Fruit fly (Drosophila melanogaster) whole organism: Measurements from ENCODE around the gene Ca-beta.

Experiments used
- CG8478 ChIP-seq: fragments of >200 bp; optimal IDR thresholded peaks from 2 replicates; lab custom pipeline; 2018; ENCODE audit warnings: inconsistent platforms
- Dll ChIP-seq: fragments of >200 bp; optimal IDR thresholded peaks from 2 replicates; lab custom pipeline; 2017
- EcR ChIP-seq, 2 experiments: fragments of >200 bp; optimal IDR thresholded peaks; 2 replicates each; lab custom pipeline; 2017; ENCODE audit warnings: missing biosample characterization in 2 of 2, missing genetic modification characterization in 2 of 2, missing genetic modification reagents in 2 of 2
- pan ChIP-seq: fragments of >200 bp; optimal IDR thresholded peaks from 2 replicates; lab custom pipeline; 2017
- psq ChIP-seq: fragments of >200 bp; optimal IDR thresholded peaks from 2 replicates; lab custom pipeline; 2017

- no peak for TF ChIP-seq pan
- TF ChIP-seq Dll: no peak
- TF ChIP-seq psq (lab: Kevin White, UChicago): no peak
- TF ChIP-seq EcR (GFP tag; optimal IDR thresholded peaks at IDR 0.05; lab: Kevin White, UChicago): no peak
- TF ChIP-seq CG8478 (lab: Kevin White, UChicago): no peak
Measured at dm6 chr2L:11196219-11196618, 7.1 kb downstream of the Ca-beta start.
